Fruit fly (Drosophila melanogaster): ENCODE results near the gene Bug22.

dm6 chr2L:10430802-10431476 is at the start of gene Bug22, which contains the start of gene TfIIB:
- no peak for TF ChIP-seq pan (optimal IDR thresholded peaks at IDR 0.05)
- TF ChIP-seq Dll (optimal IDR thresholded peaks at IDR 0.05): no peak
- TF ChIP-seq psq (optimal IDR thresholded peaks at IDR 0.05): no peak
- no peak for TF ChIP-seq EcR (GFP tag; optimal IDR thresholded peaks at IDR 0.05)
- TF ChIP-seq CG8478 (optimal IDR thresholded peaks at IDR 0.05): no peak
- no peak for TF ChIP-seq usp (GFP tag; optimal IDR thresholded peaks at IDR 0.05)

Data from whole organism.